Worm (Caenorhabditis elegans) whole organism, midembryonic: ENCODE data around the gene ZC13.1.

Source experiments
- cog-1 ChIP-seq: sonication (generic microtip); optimal IDR thresholded peaks from 2 replicates; lab custom pipeline; 2016; ENCODE audit warnings: missing genetic modification characterization, missing compliant biosample characterization
- flt-1 ChIP-seq: fragments of 200-800 bp; sonication (Bioruptor generic); IDR thresholded peaks from 2 replicates; pipeline ENCODE4 v1.3.6; 2022; ENCODE audit warnings: missing genetic modification characterization, missing compliant biosample characterization
- klf-2 ChIP-seq: fragments of 200-800 bp; sonication (Bioruptor generic); conservative IDR thresholded peaks from 2 replicates; pipeline ENCODE4 v1.3.6; 2022; ENCODE audit warnings: missing genetic modification reagents, missing genetic modification characterization, missing compliant biosample characterization
- ztf-23 ChIP-seq: fragments of 200-800 bp; sonication (Bioruptor generic); IDR thresholded peaks from 2 replicates; pipeline ENCODE4 v1.3.6; 2022; ENCODE audit warnings: missing genetic modification reagents, missing genetic modification characterization, missing compliant biosample characterization

ce11 chrX:845443-845842, 31.6 kb upstream of the ZC13.1 start:
- no peak for TF ChIP-seq cog-1 (tag; lab: Kevin White, UChicago)
- TF ChIP-seq flt-1 (GFP tag; lab: Robert Waterston, UW), result no peak
- TF ChIP-seq ztf-23 (GFP tag; lab: Robert Waterston, UW), result no peak
- no peak for TF ChIP-seq klf-2 (GFP tag; lab: Robert Waterston, UW)
